Fruit fly (Drosophila melanogaster): ENCODE results near the gene CG3558.

The CG3558 gene

dm6 chr2L:3037153-3037579 lies 44.5 kb downstream of the CG3558 start, which contains the start of the genes CG17260 and SerRS (continued):
- TF ChIP-seq CG8290 (GFP tag; optimal IDR thresholded peaks at IDR 0.05) (peak; percentile 88), CG8290 (tag; optimal IDR thresholded peaks at IDR 0.05) (peak; percentile 74 to 77), lola (GFP tag; optimal IDR thresholded peaks at IDR 0.05) (peak in 1 of 3 experiments; percentile 87), Eip74EF (GFP tag; optimal IDR thresholded peaks at IDR 0.05) (no peak), Med (GFP tag) (peak; percentile 98), CG6175 (GFP tag; IDR thresholded peaks at IDR 0.05) (peak; percentile 82), nerfin-2 (GFP tag; IDR thresholded peaks at IDR 0.05; ENCODE audit: partially characterized antibody) (no peak), CG7372 (GFP tag; IDR thresholded peaks at IDR 0.05) (peak; percentile 88), Sox102F (GFP tag; optimal IDR thresholded peaks at IDR 0.05) (peak; percentile 93), insv (GFP tag; optimal IDR thresholded peaks at IDR 0.05) (peak in 1 of 2 experiments; percentile 78), CG7963 (GFP tag; IDR thresholded peaks at IDR 0.05; ENCODE audit: partially characterized antibody) (no peak), Nf-YC (tag; optimal IDR thresholded peaks at IDR 0.05) (peak; percentile 86), CG13123 (GFP tag; optimal IDR thresholded peaks at IDR 0.05) (peak; percentile 85), CG10267 (tag; optimal IDR thresholded peaks at IDR 0.05) (peak; percentile 97), CG17359 (tag; optimal IDR thresholded peaks at IDR 0.05) (peak; percentile 90), CG13296 (GFP tag; optimal IDR thresholded peaks at IDR 0.05) (peak; percentile 90), CG2712 (tag; optimal IDR thresholded peaks at IDR 0.05) (peak; percentile 95), HLH3B (GFP tag; IDR thresholded peaks at IDR 0.05) (peak; percentile 85; the same call in 1 of the 2 replicates), CG31224 (GFP tag; IDR thresholded peaks at IDR 0.05) (peak; percentile 89), kah (GFP tag; optimal IDR thresholded peaks at IDR 0.05) (peak; percentile 69), gce (GFP tag; IDR thresholded peaks at IDR 0.05) (peak; percentile 63; the same call in 1 of the 3 replicates), Opbp (GFP tag; IDR thresholded peaks at IDR 0.05; ENCODE audit: partially characterized antibody) (no peak), CG12155 (GFP tag; optimal IDR thresholded peaks at IDR 0.05) (peak; percentile 94), CG17328 (GFP tag; IDR thresholded peaks at IDR 0.05) (peak; percentile 81), Ssrp (tag; optimal IDR thresholded peaks at IDR 0.05) (peak; percentile 92), H15 (GFP tag; IDR thresholded peaks at IDR 0.05) (peak; percentile 86), CG9609 (GFP tag; optimal IDR thresholded peaks at IDR 0.05) (peak; percentile 85), CG11247 (GFP tag; IDR thresholded peaks at IDR 0.05) (peak; percentile 88), jing (GFP tag; optimal IDR thresholded peaks at IDR 0.05) (peak; percentile 70), slp2 (GFP tag; optimal IDR thresholded peaks at IDR 0.05) (peak; percentile 91), CG12744 (GFP tag; optimal IDR thresholded peaks at IDR 0.05) (peak; percentile 92), sisA (GFP tag; IDR thresholded peaks at IDR 0.05) (peak; percentile 94), CG3847 (GFP tag; IDR thresholded peaks at IDR 0.05) (peak; percentile 95), sima (GFP tag; optimal IDR thresholded peaks at IDR 0.05) (peak; percentile 58), Adf1 (GFP tag; IDR thresholded peaks at IDR 0.05) (peak; percentile 67), Mes4 (GFP tag; optimal IDR thresholded peaks at IDR 0.05) (peak; percentile 75), Optix (GFP tag; IDR thresholded peaks at IDR 0.05) (peak; percentile 70; the same call in 2 of the 3 replicates), her (GFP tag; optimal IDR thresholded peaks at IDR 0.05) (peak; percentile 70), dan (GFP tag; IDR thresholded peaks at IDR 0.05) (peak; percentile 86), CG6854 (GFP tag; optimal IDR thresholded peaks at IDR 0.05) (peak; percentile 52), CG16815 (GFP tag; optimal IDR thresholded peaks at IDR 0.05) (peak; percentile 91), sens-2 (GFP tag; IDR thresholded peaks at IDR 0.05) (peak; percentile 45; the same call in 1 of the 2 replicates), klu (GFP tag; IDR thresholded peaks at IDR 0.05) (peak; percentile 94), Dref (GFP tag; IDR thresholded peaks at IDR 0.05) (peak; percentile 25; the same call in 1 of the 2 replicates), usp (GFP tag; optimal IDR thresholded peaks at IDR 0.05) (no peak), Ptx1 (GFP tag; IDR thresholded peaks at IDR 0.05) (peak; percentile 97), CG2116 (GFP tag; optimal IDR thresholded peaks at IDR 0.05) (peak; percentile 79), CG11085 (GFP tag; IDR thresholded peaks at IDR 0.05) (peak; percentile 92), HLH54F (GFP tag; optimal IDR thresholded peaks at IDR 0.05) (peak; percentile 97), CG12659 (GFP tag; optimal IDR thresholded peaks at IDR 0.05) (peak; percentile 93), Sry-β (GFP tag; optimal IDR thresholded peaks at IDR 0.05) (peak; percentile 42)
